Fruit fly (Drosophila melanogaster) whole organism, embryonic: Measurements from ENCODE around the gene CG14277.

ENCODE experiments used
- Atf3 ChIP-seq: fragments of 200-800 bp; sonication (Bioruptor generic); optimal IDR thresholded peaks from 3 replicates; lab custom pipeline; 2016; ENCODE audit warnings: missing biosample characterization, missing genetic modification characterization
- CG10462 ChIP-seq: fragments of 200-800 bp; sonication (Bioruptor generic); optimal IDR thresholded peaks from 2 replicates; lab custom pipeline; 2016; ENCODE audit warnings: missing biosample characterization, missing genetic modification characterization
- CG14014 ChIP-seq: fragments of 200-800 bp; sonication (Bioruptor generic); IDR thresholded peaks from 2 replicates; pipeline ENCODE4 v1.3.6; 2022; ENCODE audit warnings: missing biosample characterization, missing genetic modification characterization
- CG14441 ChIP-seq: fragments of 200-800 bp; sonication (Bioruptor generic); IDR thresholded peaks from 2 replicates; pipeline ENCODE4 v1.3.6; 2022; ENCODE audit warnings: missing biosample characterization, missing genetic modification characterization
- CG16779 ChIP-seq: fragments of 200-800 bp; sonication (Bioruptor generic); IDR thresholded peaks from 2 replicates; pipeline ENCODE4 v1.3.6; 2022; ENCODE audit warnings: missing biosample characterization, missing genetic modification characterization
- CG16863 ChIP-seq: fragments of 200-800 bp; sonication (Bioruptor generic); optimal IDR thresholded peaks from 3 replicates; lab custom pipeline; 2016; ENCODE audit warnings: missing biosample characterization, missing genetic modification characterization
- CG17359 ChIP-seq: fragments of 200-800 bp; sonication (Bioruptor generic); optimal IDR thresholded peaks from 3 replicates; lab custom pipeline; 2018; ENCODE audit warnings: missing biosample characterization, mild to moderate bottlenecking, missing genetic modification characterization, moderate library complexity
- CG18011 ChIP-seq: fragments of 200-800 bp; sonication (Bioruptor generic); optimal IDR thresholded peaks from 2 replicates; lab custom pipeline; 2017; ENCODE audit warnings: missing biosample characterization, missing genetic modification characterization, mild to moderate bottlenecking, moderate library complexity, missing genotype
- CG18262 ChIP-seq: fragments of 200-800 bp; optimal IDR thresholded peaks from 3 replicates; lab custom pipeline; 2019; ENCODE audit warnings: missing biosample characterization, mild to moderate bottlenecking, missing genetic modification characterization, moderate library complexity
- CG18476 ChIP-seq: fragments of 200-800 bp; sonication (Bioruptor generic); optimal IDR thresholded peaks from 2 replicates; lab custom pipeline; 2016; ENCODE audit warnings: missing biosample characterization, mild to moderate bottlenecking, missing genetic modification characterization
- CG2129 ChIP-seq: fragments of 200-800 bp; sonication (Bioruptor generic); IDR thresholded peaks from 2 replicates; pipeline ENCODE4 v1.3.6; 2022; ENCODE audit warnings: missing biosample characterization, missing genetic modification characterization; ENCODE audit not compliant: partially characterized antibody
- CG31224 ChIP-seq: fragments of 200-800 bp; sonication (Bioruptor generic); IDR thresholded peaks from 2 replicates; pipeline ENCODE4 v1.3.6; 2022; ENCODE audit warnings: missing biosample characterization, missing genetic modification characterization
- CG4360 ChIP-seq: fragments of 200-800 bp; sonication (Bioruptor generic); IDR thresholded peaks from 2 replicates; pipeline ENCODE4 v1.3.6; 2022; ENCODE audit warnings: missing biosample characterization, missing genetic modification characterization
- CG43689 ChIP-seq: fragments of 200-800 bp; sonication (Bioruptor generic); IDR thresholded peaks from 2 replicates; pipeline ENCODE4 v1.3.6; 2022; ENCODE audit warnings: missing biosample characterization, missing genetic modification characterization
- CG5180 ChIP-seq: fragments of 200-800 bp; sonication (Bioruptor generic); optimal IDR thresholded peaks from 3 replicates; lab custom pipeline; 2017; ENCODE audit warnings: missing biosample characterization, missing genetic modification characterization, mild to moderate bottlenecking, moderate library complexity, missing genetic modification reagents
- CG6272 ChIP-seq: fragments of 200-800 bp; sonication (Bioruptor generic); IDR thresholded peaks from 2 replicates; pipeline ENCODE4 v1.3.6; 2022; ENCODE audit warnings: missing biosample characterization, missing genetic modification characterization
- CG7963 ChIP-seq: fragments of 200-800 bp; sonication (Bioruptor generic); IDR thresholded peaks from 3 replicates; pipeline ENCODE4 v1.3.6; 2022; ENCODE audit warnings: missing biosample characterization, missing genetic modification characterization; ENCODE audit not compliant: partially characterized antibody
- CG8944 ChIP-seq: fragments of 200-800 bp; sonication (Bioruptor generic); optimal IDR thresholded peaks from 3 replicates; lab custom pipeline; 2016; ENCODE audit warnings: missing biosample characterization, missing genetic modification characterization
- CHES-1-like ChIP-seq: fragments of 200-800 bp; sonication (Bioruptor generic); optimal IDR thresholded peaks from 2 replicates; lab custom pipeline; 2016; ENCODE audit warnings: missing biosample characterization, missing genetic modification characterization
- CkIIα-i1 ChIP-seq: fragments of 200-800 bp; sonication (Bioruptor generic); IDR thresholded peaks from 2 replicates; pipeline ENCODE4 v1.3.6; 2022; ENCODE audit warnings: missing biosample characterization, missing genetic modification characterization
- D19A ChIP-seq: fragments of 200-800 bp; optimal IDR thresholded peaks from 3 replicates; lab custom pipeline; 2019; ENCODE audit warnings: missing biosample characterization, mild to moderate bottlenecking, missing genetic modification characterization, moderate library complexity
- Dad ChIP-seq: fragments of 200-800 bp; sonication (Bioruptor generic); optimal IDR thresholded peaks from 3 replicates; lab custom pipeline; 2016; ENCODE audit warnings: missing biosample characterization, missing genetic modification characterization
- Eip74EF ChIP-seq, 2 experiments: fragments of 200-800 bp in 1 of 2; fragments of >200 bp in 1 of 2; sonication (Bioruptor generic) in 1 of 2; optimal IDR thresholded peaks; 2 replicates each; lab custom pipeline; 2017 to 2019; ENCODE audit warnings: missing biosample characterization in 2 of 2, missing genetic modification characterization in 2 of 2, mild to moderate bottlenecking in 1 of 2, moderate library complexity in 1 of 2
- Elba2 ChIP-seq: fragments of 200-800 bp; sonication (Bioruptor generic); optimal IDR thresholded peaks from 3 replicates; lab custom pipeline; 2016; ENCODE audit warnings: missing biosample characterization, missing genetic modification characterization
- Ets65A ChIP-seq: fragments of 200-800 bp; sonication (Bioruptor generic); peaks from one replicate; lab custom pipeline; 2016; ENCODE audit warnings: missing biosample characterization, missing genetic modification characterization
- Gsc ChIP-seq: fragments of 200-800 bp; sonication (Bioruptor generic); IDR thresholded peaks from 2 replicates; pipeline ENCODE4 v1.3.6; 2022; ENCODE audit warnings: missing biosample characterization, missing genetic modification characterization
- HmgD ChIP-seq: fragments of 200-800 bp; sonication (Bioruptor generic); optimal IDR thresholded peaks from 3 replicates; lab custom pipeline; 2016; ENCODE audit warnings: missing biosample characterization, missing genetic modification characterization
- HmgZ ChIP-seq: fragments of 200-800 bp; sonication (Bioruptor generic); optimal IDR thresholded peaks from 2 replicates; lab custom pipeline; 2018; ENCODE audit warnings: missing biosample characterization, mild to moderate bottlenecking, missing genetic modification characterization
- Hmr ChIP-seq: fragments of 200-800 bp; sonication (Bioruptor generic); optimal IDR thresholded peaks from 3 replicates; lab custom pipeline; 2017; ENCODE audit warnings: mild to moderate bottlenecking, missing biosample characterization, missing genetic modification reagents, missing genetic modification characterization
- Kr ChIP-seq: fragments of 200-800 bp; sonication (Bioruptor generic); optimal IDR thresholded peaks from 2 replicates; lab custom pipeline; 2017; ENCODE audit warnings: missing biosample characterization, mild to moderate bottlenecking, missing genetic modification characterization
- NK7.1 ChIP-seq: fragments of 200-800 bp; sonication (Bioruptor generic); optimal IDR thresholded peaks from 3 replicates; lab custom pipeline; 2016; ENCODE audit warnings: missing biosample characterization, missing genetic modification characterization
- Oli ChIP-seq: fragments of 200-800 bp; sonication (Bioruptor generic); optimal IDR thresholded peaks from 2 replicates; lab custom pipeline; 2018; ENCODE audit warnings: missing biosample characterization, mild to moderate bottlenecking, missing genetic modification characterization, moderate library complexity
- Sin3A ChIP-seq: fragments of >200 bp; optimal IDR thresholded peaks from 2 replicates; lab custom pipeline; 2018
- Tbp ChIP-seq: fragments of >200 bp; optimal IDR thresholded peaks from 2 replicates; lab custom pipeline; 2018; ENCODE audit warnings: missing biosample characterization, missing genetic modification characterization
- YL-1 ChIP-seq: fragments of 200-800 bp; sonication (Bioruptor generic); optimal IDR thresholded peaks from 3 replicates; lab custom pipeline; 2017; ENCODE audit warnings: missing biosample characterization, mild to moderate bottlenecking, missing genetic modification characterization
- croc ChIP-seq: fragments of 200-800 bp; sonication (Bioruptor generic); conservative IDR thresholded peaks from 3 replicates; pipeline ENCODE4 v1.3.6; 2022; ENCODE audit warnings: missing biosample characterization, missing genetic modification characterization
- fd64A ChIP-seq: fragments of 200-800 bp; sonication (Bioruptor generic); optimal IDR thresholded peaks from 3 replicates; lab custom pipeline; 2018; ENCODE audit warnings: missing biosample characterization, mild to moderate bottlenecking, missing genetic modification characterization
- fd96Cb ChIP-seq: fragments of 200-800 bp; sonication (Bioruptor generic); optimal IDR thresholded peaks from 2 replicates; lab custom pipeline; 2018; ENCODE audit warnings: missing biosample characterization, mild to moderate bottlenecking, missing genetic modification characterization, moderate library complexity
- hbn ChIP-seq: fragments of 200-800 bp; sonication (Bioruptor generic); IDR thresholded peaks from 2 replicates; pipeline ENCODE4 v1.3.6; 2022; ENCODE audit warnings: missing biosample characterization, missing genetic modification characterization; ENCODE audit not compliant: partially characterized antibody
- jigr1 ChIP-seq: fragments of 200-800 bp; sonication (Bioruptor generic); IDR thresholded peaks from 3 replicates; pipeline ENCODE4 v1.3.6; 2022; ENCODE audit warnings: missing biosample characterization, missing genetic modification characterization
- jing ChIP-seq: fragments of 200-800 bp; sonication (Bioruptor generic); optimal IDR thresholded peaks from 2 replicates; lab custom pipeline; 2018; ENCODE audit warnings: missing biosample characterization, mild to moderate bottlenecking, missing genetic modification characterization
- jumu ChIP-seq: fragments of 200-800 bp; sonication (Bioruptor generic); optimal IDR thresholded peaks from 3 replicates; lab custom pipeline; 2016; ENCODE audit warnings: missing biosample characterization, missing genetic modification characterization
- maf-S ChIP-seq: fragments of 200-800 bp; sonication (Bioruptor generic); optimal IDR thresholded peaks from 2 replicates; lab custom pipeline; 2016; ENCODE audit warnings: missing biosample characterization, missing genetic modification characterization
- pfk ChIP-seq: fragments of 200-800 bp; sonication (Bioruptor generic); optimal IDR thresholded peaks from 2 replicates; lab custom pipeline; 2018; ENCODE audit warnings: missing biosample characterization, mild to moderate bottlenecking, missing genetic modification characterization, moderate library complexity
- pum ChIP-seq: fragments of 200-800 bp; sonication (Bioruptor generic); optimal IDR thresholded peaks from 2 replicates; lab custom pipeline; 2016; ENCODE audit warnings: missing biosample characterization, missing genetic modification characterization
- rib ChIP-seq: fragments of 200-800 bp; sonication (Bioruptor generic); IDR thresholded peaks from 2 replicates; pipeline ENCODE4 v1.3.6; 2022; ENCODE audit warnings: missing biosample characterization, missing genetic modification characterization
- slp2 ChIP-seq: fragments of 200-800 bp; sonication (Bioruptor generic); optimal IDR thresholded peaks from 2 replicates; lab custom pipeline; 2016; ENCODE audit warnings: missing biosample characterization, missing genetic modification characterization
- sna ChIP-seq: fragments of 200-800 bp; sonication (Bioruptor generic); IDR thresholded peaks from 2 replicates; pipeline ENCODE4 v1.3.6; 2022; ENCODE audit warnings: missing biosample characterization, missing genetic modification characterization; ENCODE audit not compliant: partially characterized antibody
- ssp ChIP-seq: fragments of 200-800 bp; sonication (Bioruptor generic); IDR thresholded peaks from 2 replicates; pipeline ENCODE4 v1.3.6; 2022; ENCODE audit warnings: missing biosample characterization, missing genetic modification characterization
- vfl ChIP-seq: fragments of 200-800 bp; sonication (Bioruptor generic); optimal IDR thresholded peaks from 2 replicates; lab custom pipeline; 2016; ENCODE audit warnings: missing biosample characterization, missing genetic modification characterization
- zf30C ChIP-seq: fragments of 200-800 bp; sonication (Bioruptor generic); optimal IDR thresholded peaks from 3 replicates; lab custom pipeline; 2018; ENCODE audit warnings: missing biosample characterization, mild to moderate bottlenecking, missing genetic modification characterization

CG14277 gene

DNA sequence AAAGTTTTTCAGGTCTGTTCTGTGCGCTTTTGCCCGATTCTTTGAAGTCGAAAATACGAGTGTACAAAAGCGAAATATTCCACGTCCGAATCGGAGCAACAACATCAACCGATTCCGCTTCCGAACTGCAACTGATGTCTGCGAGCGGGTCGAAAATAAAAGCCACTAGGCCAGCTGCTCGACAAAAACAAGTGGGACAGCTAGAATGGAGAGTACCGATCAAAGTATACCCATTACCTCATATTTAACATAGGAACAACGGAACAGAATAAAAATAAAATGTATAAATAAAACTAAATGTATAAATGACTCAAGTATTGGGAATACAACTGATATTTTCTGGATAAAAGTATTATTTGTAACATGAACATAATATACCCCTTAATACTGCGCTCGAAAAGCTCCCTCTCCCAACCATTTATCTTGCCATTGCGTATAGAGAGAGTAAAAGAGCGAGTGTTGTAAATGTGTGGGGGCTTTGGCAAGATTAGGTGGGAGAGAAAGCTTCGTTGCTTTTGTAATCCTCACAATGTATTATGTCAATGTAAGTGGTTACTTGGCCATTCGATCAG, 37.2 kb upstream of the CG14277 start, which contains the start of gene SLC5A11 (continued):
- no peak for TF ChIP-seq Atf3 (GFP tag; lab: Kevin White, UChicago)
- peak; percentile 100 for TF ChIP-seq Ets65A (GFP tag; lab: Kevin White, UChicago)
- peak; percentile 95 for TF ChIP-seq rib (GFP tag; lab: Robert Waterston, UW)
- peak; percentile 97 for TF ChIP-seq croc (GFP tag; lab: Robert Waterston, UW)
- TF ChIP-seq CG14014 (GFP tag; lab: Robert Waterston, UW): peak; percentile 99
- TF ChIP-seq CG5180: peak; percentile 91
- no peak for TF ChIP-seq HmgD (GFP tag; lab: Kevin White, UChicago)
- TF ChIP-seq fd64A (GFP tag; lab: Kevin White, UChicago): peak; percentile 87
- peak; percentile 97 for TF ChIP-seq CG14441 (GFP tag; lab: Robert Waterston, UW)
- TF ChIP-seq CG6272 (GFP tag; lab: Robert Waterston, UW): peak; percentile 93
- TF ChIP-seq fd96Cb: peak; percentile 99
- no peak for TF ChIP-seq Kr (GFP tag; lab: Kevin White, UChicago)
- no peak for TF ChIP-seq zf30C (GFP tag; lab: Kevin White, UChicago)
- TF ChIP-seq NK7.1 (GFP tag; lab: Kevin White, UChicago): peak; percentile 97
- peak; percentile 97 for TF ChIP-seq CG17359 (tag; lab: Kevin White, UChicago)
- peak; percentile 98 for TF ChIP-seq Hmr (GFP tag; lab: Kevin White, UChicago)
- peak; percentile 91 for TF ChIP-seq ssp (GFP tag; lab: Robert Waterston, UW)
- peak; percentile 96 for TF ChIP-seq HmgZ (tag; lab: Kevin White, UChicago)
- TF ChIP-seq CG43689: peak; percentile 88
- TF ChIP-seq pfk (GFP tag; lab: Kevin White, UChicago): no peak
- TF ChIP-seq CG2129 (GFP tag; lab: Robert Waterston, UW): no peak
- peak; percentile 87 for TF ChIP-seq D19A
- TF ChIP-seq CG18476 (GFP tag; lab: Kevin White, UChicago): peak; percentile 99
- TF ChIP-seq CHES-1-like (GFP tag; lab: Kevin White, UChicago): peak; percentile 54
- TF ChIP-seq YL-1 (GFP tag; lab: Kevin White, UChicago): peak; percentile 98
- TF ChIP-seq Eip74EF (GFP tag; optimal IDR thresholded peaks at IDR 0.05; lab: Kevin White, UChicago): peak in 1 of 2 experiments; percentile 100
- peak; percentile 65 for TF ChIP-seq CG16863 (GFP tag; lab: Kevin White, UChicago)
- TF ChIP-seq Dad (GFP tag; lab: Kevin White, UChicago): peak; percentile 99
- peak; percentile 88 for TF ChIP-seq CG16779 (GFP tag; lab: Robert Waterston, UW)
- TF ChIP-seq jigr1: peak; percentile 98
- peak; percentile 54 for TF ChIP-seq CG8944 (GFP tag; lab: Kevin White, UChicago)
- peak; percentile 61 for TF ChIP-seq slp2 (GFP tag; lab: Kevin White, UChicago)
- TF ChIP-seq jumu: peak; percentile 71
- peak; percentile 84 for TF ChIP-seq CG18011 (GFP tag; lab: Kevin White, UChicago)
- TF ChIP-seq Oli (tag; lab: Kevin White, UChicago): peak; percentile 94
- peak; percentile 97 for TF ChIP-seq pum (GFP tag; lab: Kevin White, UChicago)
- no peak for TF ChIP-seq CG7963 (GFP tag; lab: Robert Waterston, UW)
- TF ChIP-seq sna (GFP tag; lab: Robert Waterston, UW): no peak
- peak; percentile 96 for TF ChIP-seq CG10462 (GFP tag; lab: Kevin White, UChicago)
- TF ChIP-seq vfl: peak; percentile 51
- peak; percentile 93 for TF ChIP-seq CG31224
- no peak for TF ChIP-seq Gsc (GFP tag; lab: Robert Waterston, UW)
- TF ChIP-seq Sin3A: no peak
- TF ChIP-seq hbn: no peak
- TF ChIP-seq Tbp (GFP tag; lab: Kevin White, UChicago): no peak
- TF ChIP-seq maf-S (GFP tag; lab: Kevin White, UChicago): peak; percentile 92
- TF ChIP-seq CkIIα-i1 (GFP tag; lab: Robert Waterston, UW): no peak
- peak; percentile 61 for TF ChIP-seq Elba2
- TF ChIP-seq CG4360 (GFP tag; lab: Robert Waterston, UW): peak; percentile 78
- TF ChIP-seq CG18262: peak; percentile 96
- TF ChIP-seq jing: peak; percentile 99
